Comparison of ENCODE assay signal across 2 fruit fly cellular contexts in the genomic region with DNA sequence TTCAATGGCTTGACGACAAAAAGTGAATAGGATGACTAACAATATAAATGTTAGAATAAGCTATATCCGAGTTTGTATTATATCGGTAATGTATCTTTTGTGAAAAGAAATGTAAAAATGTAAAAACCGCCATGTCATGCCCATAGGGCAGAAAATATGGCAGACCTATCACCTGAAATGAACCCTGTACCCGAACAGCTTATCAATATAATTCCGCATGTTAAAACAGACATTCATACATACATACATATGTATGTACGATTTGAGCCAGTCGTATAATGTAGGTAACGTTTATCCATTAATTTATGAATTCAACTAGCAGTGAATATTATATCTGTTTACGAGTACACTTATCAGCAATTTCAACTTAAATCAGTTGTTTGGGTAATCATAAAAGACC.
TF ChIP-seq lines count a peak whose summit lies in the region.

No protein-coding gene starts in this region.

TF ChIP-seq in whole organism, adult, 20 proteins besides CTCF, POLR2A, EP300 and RAD21:
- TF ChIP-seq tj (GFP tag; optimal IDR thresholded peaks at IDR 0.05; lab: Kevin White, UChicago) (peak; percentile 33), Clk (GFP tag; optimal IDR thresholded peaks at IDR 0.05; lab: Kevin White, UChicago) (no peak), Mnt (GFP tag; optimal IDR thresholded peaks at IDR 0.05; lab: Kevin White, UChicago) (no peak), cnc (optimal IDR thresholded peaks at IDR 0.05; lab: Kevin White, UChicago) (peak; percentile 17 to 92), CG14711 (tag; optimal IDR thresholded peaks at IDR 0.05; lab: Kevin White, UChicago) (no peak)
TF ChIP-seq in whole organism, adult: peak in this region for 2.

TF ChIP-seq in whole organism, prepupa, 60 proteins besides CTCF, POLR2A, EP300 and RAD21:
- TF ChIP-seq Eip75B (GFP tag; optimal IDR thresholded peaks at IDR 0.05; lab: Kevin White, UChicago) (no peak), svp (GFP tag; lab: Kevin White, UChicago) (peak; percentile 89)
